Fruit fly (Drosophila melanogaster) whole organism, pupa: ENCODE results near the gene Or10a.

Experiments used
- CG12605 ChIP-seq: fragments of 200-800 bp; sonication (Bioruptor generic); IDR thresholded peaks from 2 replicates; pipeline ENCODE4 v1.3.6; 2022; ENCODE audit warnings: missing biosample characterization, missing genetic modification characterization
- CG13204 ChIP-seq: fragments of 200-800 bp; sonication (Bioruptor generic); optimal IDR thresholded peaks from 2 replicates; lab custom pipeline; 2018; ENCODE audit warnings: missing biosample characterization, mild to moderate bottlenecking, missing genetic modification characterization, moderate library complexity
- CG14655 ChIP-seq: fragments of 200-800 bp; sonication (Bioruptor generic); optimal IDR thresholded peaks from 3 replicates; lab custom pipeline; 2017; ENCODE audit warnings: mild to moderate bottlenecking, missing biosample characterization, missing genetic modification reagents, missing genetic modification characterization
- CG15710 ChIP-seq: fragments of 200-800 bp; sonication (Bioruptor generic); optimal IDR thresholded peaks from 2 replicates; lab custom pipeline; 2018; ENCODE audit warnings: missing biosample characterization, mild to moderate bottlenecking, missing genetic modification characterization, moderate library complexity
- CG32121 ChIP-seq: fragments of 200-800 bp; sonication (Bioruptor generic); IDR thresholded peaks from 2 replicates; pipeline ENCODE4 v1.3.6; 2022; ENCODE audit warnings: missing biosample characterization, missing genetic modification characterization
- CG34367 ChIP-seq: fragments of 200-800 bp; sonication (Bioruptor generic); optimal IDR thresholded peaks from 2 replicates; lab custom pipeline; 2018; ENCODE audit warnings: missing biosample characterization, mild to moderate bottlenecking, missing genetic modification characterization
- CG4496 ChIP-seq: fragments of 200-800 bp; sonication (Bioruptor generic); IDR thresholded peaks from 3 replicates; pipeline ENCODE4 v1.3.6; 2022; ENCODE audit warnings: missing biosample characterization, missing genetic modification characterization
- CG8159 ChIP-seq: fragments of 200-800 bp; sonication (Bioruptor generic); optimal IDR thresholded peaks from 3 replicates; lab custom pipeline; 2018; ENCODE audit warnings: missing biosample characterization, mild to moderate bottlenecking, missing genetic modification characterization, moderate library complexity
- CG8301 ChIP-seq: fragments of 200-800 bp; sonication (Bioruptor generic); optimal IDR thresholded peaks from 2 replicates; lab custom pipeline; 2018; ENCODE audit warnings: missing biosample characterization, mild to moderate bottlenecking, missing genetic modification characterization
- CG9948 ChIP-seq: fragments of 200-800 bp; sonication (Bioruptor generic); optimal IDR thresholded peaks from 2 replicates; lab custom pipeline; 2018; ENCODE audit warnings: missing biosample characterization, mild to moderate bottlenecking, missing genetic modification characterization, moderate library complexity
- D1 ChIP-seq: fragments of 200-800 bp; sonication (Bioruptor generic); optimal IDR thresholded peaks from 2 replicates; lab custom pipeline; 2018; ENCODE audit warnings: missing biosample characterization, mild to moderate bottlenecking, missing genetic modification characterization, moderate library complexity
- EcR ChIP-seq: fragments of 200-800 bp; sonication (Bioruptor generic); optimal IDR thresholded peaks from 3 replicates; lab custom pipeline; 2019; ENCODE audit warnings: missing biosample characterization, missing genetic modification characterization, mild to moderate bottlenecking, moderate library complexity, missing genetic modification reagents
- Ets98B ChIP-seq: fragments of 200-800 bp; sonication (Bioruptor generic); IDR thresholded peaks from 2 replicates; pipeline ENCODE4 v1.3.6; 2022; ENCODE audit warnings: missing biosample characterization, missing genetic modification characterization
- Pif1A ChIP-seq: fragments of 200-800 bp; sonication (Bioruptor generic); optimal IDR thresholded peaks from 3 replicates; lab custom pipeline; 2016; ENCODE audit warnings: missing biosample characterization, missing genetic modification characterization
- Pif1B ChIP-seq: fragments of 200-800 bp; sonication (Bioruptor generic); optimal IDR thresholded peaks from 3 replicates; lab custom pipeline; 2016; ENCODE audit warnings: missing biosample characterization, missing genetic modification characterization
- Snoo ChIP-seq: fragments of 200-800 bp; sonication (Bioruptor generic); optimal IDR thresholded peaks from 3 replicates; lab custom pipeline; 2017; ENCODE audit warnings: missing biosample characterization, mild to moderate bottlenecking, missing genetic modification characterization, inconsistent platforms
- fd96Ca ChIP-seq: fragments of 200-800 bp; sonication (Bioruptor generic); IDR thresholded peaks from 3 replicates; pipeline ENCODE4 v1.3.6; 2022; ENCODE audit warnings: missing biosample characterization, missing genetic modification characterization
- gl ChIP-seq: fragments of 200-800 bp; sonication (Bioruptor generic); optimal IDR thresholded peaks from 2 replicates; lab custom pipeline; 2018; ENCODE audit warnings: missing biosample characterization, mild to moderate bottlenecking, missing genetic modification characterization
- rn ChIP-seq: fragments of 200-800 bp; sonication (Bioruptor generic); IDR thresholded peaks from 2 replicates; pipeline ENCODE4 v1.3.6; 2022; ENCODE audit warnings: missing biosample characterization, missing genetic modification characterization

The Or10a gene

dm6 chrX:11369374-11369773 lies 47.8 kb downstream of the Or10a start, which contains the start of gene dlg1:
Gene dlg1, plus strand, starts transcription at chrX:11369665.
- TF ChIP-seq CG34367 (tag; lab: Kevin White, UChicago) (no peak), CG32121 (GFP tag; lab: Robert Waterston, UW) (no peak), Ets98B (GFP tag; lab: Robert Waterston, UW) (no peak), CG12605 (no peak), fd96Ca (GFP tag; lab: Robert Waterston, UW) (no peak), CG9948 (tag; lab: Kevin White, UChicago) (no peak), gl (no peak), CG4496 (no peak), CG15710 (tag; lab: Kevin White, UChicago) (no peak), CG13204 (no peak), CG8159 (tag; lab: Kevin White, UChicago) (no peak), CG8301 (tag; lab: Kevin White, UChicago) (no peak), Pif1A (GFP tag; lab: Kevin White, UChicago) (no peak), EcR (GFP tag; lab: Kevin White, UChicago) (no peak), Pif1B (no peak), D1 (tag; lab: Kevin White, UChicago) (no peak), Snoo (tag; lab: Kevin White, UChicago) (no peak), CG14655 (GFP tag; lab: Kevin White, UChicago) (no peak)
- TF ChIP-seq, all 21 proteins: peak for 0

DNA sequence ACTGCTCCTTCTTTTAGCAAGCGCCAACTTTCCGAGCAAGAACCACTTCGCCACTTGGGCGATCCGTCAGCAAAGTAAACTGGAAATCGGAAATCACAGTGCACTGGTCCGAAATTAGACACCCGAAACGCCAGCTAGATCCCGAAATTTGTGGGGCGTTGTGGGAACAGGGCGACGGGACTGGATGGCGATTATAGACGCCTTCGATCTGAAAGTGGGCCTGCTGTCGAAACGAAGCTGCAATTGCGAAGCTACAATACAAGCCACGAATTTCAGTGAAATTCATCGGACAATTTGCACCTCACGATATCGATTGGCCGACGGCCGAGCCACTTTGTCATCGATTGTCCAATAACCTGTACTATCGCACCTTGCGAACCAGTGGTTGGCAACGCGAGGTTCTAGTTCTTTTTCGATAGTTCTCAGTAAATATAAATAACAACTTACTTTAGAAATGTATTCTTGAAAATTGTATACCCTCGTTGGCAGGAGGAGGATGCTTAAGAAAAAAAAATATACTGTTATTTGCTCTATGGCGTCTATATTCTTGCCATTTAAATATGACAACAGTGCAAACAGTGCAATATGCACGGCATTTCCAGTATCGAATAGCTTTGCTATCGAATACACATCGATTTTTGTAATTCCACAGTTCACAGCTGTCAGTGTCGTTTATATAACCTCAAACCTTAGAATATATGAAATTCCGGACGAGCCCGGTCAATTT lies 49.3 kb downstream of the Or10a start, which contains the start of the genes hop and Tim8:
TSS of gene hop (minus strand) at position 316 of the 727 bp plus-strand sequence.
TSS of gene Tim8 (plus strand) at position 663 of the 727 bp plus-strand sequence.
- TF ChIP-seq CG15710 (tag; lab: Kevin White, UChicago) (no peak), Snoo (tag; lab: Kevin White, UChicago) (no peak), CG14655 (GFP tag; lab: Kevin White, UChicago) (no peak), EcR (GFP tag; lab: Kevin White, UChicago) (no peak), CG4496 (no peak), Pif1B (no peak), CG32121 (GFP tag; lab: Robert Waterston, UW) (no peak), CG13204 (no peak), CG8159 (tag; lab: Kevin White, UChicago) (no peak), rn (GFP tag; lab: Robert Waterston, UW) (no peak), CG8301 (tag; lab: Kevin White, UChicago) (no peak), Ets98B (GFP tag; lab: Robert Waterston, UW) (no peak), CG12605 (no peak)
